Worm (Caenorhabditis elegans) whole organism, L2 larva: ENCODE measurements around the gene F53C11.1.

Source experiments
- C34F6.9 ChIP-seq: fragments of 150-350 bp; optimal IDR thresholded peaks from 2 replicates; lab custom pipeline; 2014; ENCODE audit warnings: missing biosample characterization, missing genetic modification characterization
- F13H6.1 ChIP-seq: sonication (generic microtip); optimal IDR thresholded peaks from 2 replicates; lab custom pipeline; 2016; ENCODE audit warnings: missing genetic modification characterization, missing compliant biosample characterization
- Y55F3AM.14 ChIP-seq: fragments of 200-800 bp; sonication (Bioruptor generic); optimal IDR thresholded peaks from 2 replicates; lab custom pipeline; 2018; ENCODE audit warnings: mild to moderate bottlenecking, missing genetic modification characterization, missing compliant biosample characterization
- ZK546.5 ChIP-seq: sonication (generic microtip); optimal IDR thresholded peaks from 2 replicates; lab custom pipeline; 2017; ENCODE audit warnings: missing biosample characterization, missing genetic modification characterization
- alr-1 ChIP-seq: fragments of 150-350 bp; optimal IDR thresholded peaks from 2 replicates; lab custom pipeline; 2014; ENCODE audit warnings: missing biosample characterization, missing genetic modification characterization
- aly-2 ChIP-seq: fragments of 150-350 bp; optimal IDR thresholded peaks from 2 replicates; lab custom pipeline; 2014; ENCODE audit warnings: missing biosample characterization, missing genetic modification characterization
- blmp-1 ChIP-seq: sonication (generic microtip); optimal IDR thresholded peaks from 2 replicates; lab custom pipeline; 2017; ENCODE audit warnings: missing genetic modification characterization, mild to moderate bottlenecking, missing compliant biosample characterization, antibody characterized with exemption, moderate library complexity; ENCODE audit not compliant: insufficient read depth
- ceh-16 ChIP-seq: fragments of 150-350 bp; optimal IDR thresholded peaks from 2 replicates; lab custom pipeline; 2014; ENCODE audit warnings: missing biosample characterization, missing genetic modification characterization
- ceh-82 ChIP-seq: fragments of 150-350 bp; optimal IDR thresholded peaks from 2 replicates; lab custom pipeline; 2014; ENCODE audit warnings: missing biosample characterization, missing genetic modification characterization
- crh-2 ChIP-seq: sonication (generic microtip); optimal IDR thresholded peaks from 2 replicates; lab custom pipeline; 2017; ENCODE audit warnings: missing biosample characterization, missing genetic modification characterization
- dmd-4 ChIP-seq: sonication (generic microtip); optimal IDR thresholded peaks from 2 replicates; lab custom pipeline; 2017; ENCODE audit warnings: missing biosample characterization, missing genetic modification characterization
- egl-27 ChIP-seq: sonication (generic microtip); optimal IDR thresholded peaks from 3 replicates; lab custom pipeline; 2017; ENCODE audit warnings: missing biosample characterization, missing genetic modification reagents, missing genetic modification characterization
- elt-3 ChIP-seq: sonication (generic microtip); optimal IDR thresholded peaks from 2 replicates; lab custom pipeline; 2017; ENCODE audit warnings: missing biosample characterization, missing genetic modification characterization
- fos-1 ChIP-seq: fragments of 150-350 bp; optimal IDR thresholded peaks from 2 replicates; lab custom pipeline; 2014; ENCODE audit warnings: missing biosample characterization, missing genetic modification characterization
- gmeb-1 ChIP-seq: fragments of 150-350 bp; optimal IDR thresholded peaks from 2 replicates; lab custom pipeline; 2014; ENCODE audit warnings: missing biosample characterization, missing genetic modification characterization
- lin-11 ChIP-seq: fragments of 150-350 bp; sonication (generic microtip); optimal IDR thresholded peaks from 2 replicates; lab custom pipeline; 2014; ENCODE audit warnings: missing biosample characterization, missing genetic modification characterization, inconsistent platforms, mixed read lengths
- lin-13 ChIP-seq: fragments of 150-350 bp; optimal IDR thresholded peaks from 2 replicates; lab custom pipeline; 2014; ENCODE audit warnings: missing biosample characterization, missing genetic modification reagents, missing genetic modification characterization
- lin-39 ChIP-seq: fragments of 150-350 bp; optimal IDR thresholded peaks from 2 replicates; lab custom pipeline; 2014; ENCODE audit warnings: missing biosample characterization, missing genetic modification reagents, missing genetic modification characterization
- lsy-2 ChIP-seq, 2 experiments: fragments of 150-350 bp in 1 of 2; sonication (generic microtip) in 1 of 2; optimal IDR thresholded peaks; 2 replicates each; lab custom pipeline; 2014 to 2017; ENCODE audit warnings: missing biosample characterization in 2 of 2, missing genetic modification characterization in 2 of 2
- mab-5 ChIP-seq: fragments of 150-350 bp; optimal IDR thresholded peaks from 2 replicates; lab custom pipeline; 2014; ENCODE audit warnings: missing biosample characterization, missing genetic modification characterization
- mbf-1 ChIP-seq: sonication (generic microtip); optimal IDR thresholded peaks from 2 replicates; lab custom pipeline; 2017; ENCODE audit warnings: missing biosample characterization, missing genetic modification characterization
- mdl-1 ChIP-seq, 2 experiments: fragments of 150-350 bp in 1 of 2; sonication (generic microtip) in 1 of 2; optimal IDR thresholded peaks; 2 replicates each; lab custom pipeline; 2017; ENCODE audit warnings: missing biosample characterization in 2 of 2, missing genetic modification characterization in 2 of 2
- nhr-10 ChIP-seq: sonication (generic microtip); optimal IDR thresholded peaks from 2 replicates; lab custom pipeline; 2017; ENCODE audit warnings: missing biosample characterization, missing genetic modification characterization
- nhr-12 ChIP-seq: fragments of 150-350 bp; optimal IDR thresholded peaks from 2 replicates; lab custom pipeline; 2014; ENCODE audit warnings: missing biosample characterization, missing genetic modification characterization
- nhr-129 ChIP-seq: fragments of 150-350 bp; optimal IDR thresholded peaks from 2 replicates; lab custom pipeline; 2014; ENCODE audit warnings: missing biosample characterization, missing genetic modification characterization
- nhr-21 ChIP-seq: fragments of 150-350 bp; optimal IDR thresholded peaks from 2 replicates; lab custom pipeline; 2014; ENCODE audit warnings: missing biosample characterization, missing genetic modification characterization
- nhr-23 ChIP-seq: fragments of 150-350 bp; optimal IDR thresholded peaks from 2 replicates; lab custom pipeline; 2014; ENCODE audit warnings: missing biosample characterization, missing genetic modification reagents, missing genetic modification characterization
- nhr-25 ChIP-seq: fragments of 150-350 bp; sonication (generic microtip); optimal IDR thresholded peaks from 3 replicates; lab custom pipeline; 2014; ENCODE audit warnings: missing biosample characterization, missing genetic modification characterization
- nhr-6 ChIP-seq: fragments of 150-350 bp; optimal IDR thresholded peaks from 2 replicates; lab custom pipeline; 2014; ENCODE audit warnings: missing biosample characterization, missing genetic modification characterization
- peb-1 ChIP-seq: fragments of 150-350 bp; optimal IDR thresholded peaks from 2 replicates; lab custom pipeline; 2014; ENCODE audit warnings: missing biosample characterization, missing genetic modification characterization
- sem-4 ChIP-seq: fragments of 150-350 bp; optimal IDR thresholded peaks from 2 replicates; lab custom pipeline; 2014; ENCODE audit warnings: missing biosample characterization, missing genetic modification reagents, missing genetic modification characterization
- skn-1 ChIP-seq: sonication (generic microtip); optimal IDR thresholded peaks from 2 replicates; lab custom pipeline; 2017; ENCODE audit warnings: missing biosample characterization, missing genetic modification characterization
- sma-9 ChIP-seq, 2 experiments: fragments of 150-350 bp in 1 of 2; sonication (generic microtip) in 1 of 2; optimal IDR thresholded peaks; 2 replicates each; lab custom pipeline; 2014 to 2016; ENCODE audit warnings: missing genetic modification characterization in 2 of 2, mild to moderate bottlenecking in 1 of 2, missing biosample characterization in 1 of 2, missing compliant biosample characterization in 1 of 2, missing genetic modification reagents in 1 of 2, moderate library complexity in 1 of 2
- snpc-4 ChIP-seq: fragments of 150-350 bp; optimal IDR thresholded peaks from 2 replicates; lab custom pipeline; 2014; ENCODE audit warnings: missing biosample characterization, missing genetic modification characterization
- unc-39 ChIP-seq: fragments of 150-350 bp; optimal IDR thresholded peaks from 2 replicates; lab custom pipeline; 2014; ENCODE audit warnings: missing biosample characterization, missing genetic modification characterization
- unc-55 ChIP-seq: fragments of 150-350 bp; sonication (generic microtip); optimal IDR thresholded peaks from 3 replicates; lab custom pipeline; 2014; ENCODE audit warnings: missing biosample characterization, missing genetic modification reagents, missing genetic modification characterization
- unc-62 ChIP-seq: fragments of 150-350 bp; optimal IDR thresholded peaks from 2 replicates; lab custom pipeline; 2014; ENCODE audit warnings: missing biosample characterization, missing genetic modification reagents, missing genetic modification characterization
- zag-1 ChIP-seq: fragments of 150-350 bp; optimal IDR thresholded peaks from 2 replicates; lab custom pipeline; 2014; ENCODE audit warnings: missing biosample characterization, missing genetic modification characterization
- ztf-1 ChIP-seq: fragments of 200-800 bp; sonication (Bioruptor generic); conservative IDR thresholded peaks from 2 replicates; pipeline ENCODE4 v1.3.6; 2022; ENCODE audit warnings: missing genetic modification characterization, missing compliant biosample characterization
- ztf-11 ChIP-seq: sonication (generic microtip); optimal IDR thresholded peaks from 2 replicates; lab custom pipeline; 2017; ENCODE audit warnings: missing biosample characterization, missing genetic modification characterization
- ztf-4 ChIP-seq: fragments of 150-350 bp; optimal IDR thresholded peaks from 2 replicates; lab custom pipeline; 2014; ENCODE audit warnings: missing biosample characterization, missing genetic modification characterization

F53C11.1 gene

ce11 chrV:13799190-13799589 lies 23.6 kb downstream of the F53C11.1 start:
- no peak for TF ChIP-seq ceh-82 (tag; lab: Kevin White, UChicago)
- TF ChIP-seq ZK546.5 (tag; lab: Kevin White, UChicago): no peak
- TF ChIP-seq zag-1: no peak
- TF ChIP-seq nhr-6 (tag; lab: Kevin White, UChicago): no peak
- TF ChIP-seq nhr-10 (tag; lab: Kevin White, UChicago): no peak

- TF ChIP-seq crh-2 (tag; lab: Kevin White, UChicago): no peak
- TF ChIP-seq nhr-129 (tag; lab: Kevin White, UChicago): peak; percentile 30
Measured at ce11 chrV:13803902-13804301, 28.3 kb downstream of the F53C11.1 start, which contains the start of gene swan-2. Gene swan-2 (minus strand): TSS chrV:13804281.

- no peak for TF ChIP-seq nhr-10 (tag; lab: Kevin White, UChicago)
- no peak for TF ChIP-seq lin-39 (tag; lab: Kevin White, UChicago)
- peak in 1 of 2 experiments; percentile 35 for TF ChIP-seq lsy-2 (tag; optimal IDR thresholded peaks at IDR 0.05; lab: Kevin White, UChicago)
- TF ChIP-seq nhr-21: no peak
- no peak for TF ChIP-seq Y55F3AM.14 (GFP tag; lab: Kevin White, UChicago)
- TF ChIP-seq sma-9 (GFP tag; optimal IDR thresholded peaks at IDR 0.05; lab: Kevin White, UChicago): peak; percentile 16
- no peak for TF ChIP-seq sma-9 (tag; optimal IDR thresholded peaks at IDR 0.05; lab: Kevin White, UChicago)
- TF ChIP-seq nhr-129 (tag; lab: Kevin White, UChicago): peak; percentile 12
- TF ChIP-seq mab-5: no peak
- TF ChIP-seq lin-11 (tag; lab: Kevin White, UChicago): no peak
- TF ChIP-seq C34F6.9 (tag; lab: Kevin White, UChicago): peak; percentile 3
- no peak for TF ChIP-seq snpc-4 (tag; lab: Kevin White, UChicago)
- no peak for TF ChIP-seq mbf-1 (tag; lab: Kevin White, UChicago)
- no peak for TF ChIP-seq lin-13
- TF ChIP-seq aly-2 (tag; lab: Kevin White, UChicago): no peak
- no peak for TF ChIP-seq nhr-25 (tag; lab: Kevin White, UChicago)
- no peak for TF ChIP-seq alr-1 (tag; lab: Kevin White, UChicago)
- TF ChIP-seq sem-4 (tag; lab: Kevin White, UChicago): peak; percentile 16
- no peak for TF ChIP-seq nhr-6 (tag; lab: Kevin White, UChicago)
- no peak for TF ChIP-seq unc-62 (GFP tag; lab: Kevin White, UChicago)
- no peak for TF ChIP-seq peb-1
- TF ChIP-seq nhr-12 (tag; lab: Kevin White, UChicago): no peak
- TF ChIP-seq ceh-16 (tag; lab: Kevin White, UChicago): no peak
- TF ChIP-seq fos-1: no peak
- TF ChIP-seq dmd-4: no peak
- no peak for TF ChIP-seq egl-27 (tag; lab: Kevin White, UChicago)
- peak; percentile 47 for TF ChIP-seq blmp-1 (tag; lab: Kevin White, UChicago)
- TF ChIP-seq zag-1: no peak
- no peak for TF ChIP-seq ztf-11
- TF ChIP-seq ZK546.5 (tag; lab: Kevin White, UChicago): no peak
- TF ChIP-seq elt-3: no peak
- TF ChIP-seq gmeb-1 (tag; lab: Kevin White, UChicago): no peak
- no peak for TF ChIP-seq crh-2 (tag; lab: Kevin White, UChicago)
- no peak for TF ChIP-seq ceh-82 (tag; lab: Kevin White, UChicago)
- TF ChIP-seq nhr-23 (tag; lab: Kevin White, UChicago): no peak
- TF ChIP-seq F13H6.1 (tag; lab: Kevin White, UChicago): peak; percentile 27
Measured at ce11 chrV:13807232-13807631, 31.6 kb downstream of the F53C11.1 start, which contains the start of gene swan-1. Gene swan-1 (minus strand): TSS chrV:13807237.

ce11 chrV:13808462-13808867 lies 32.9 kb downstream of the F53C11.1 start:
- TF ChIP-seq lin-11 (tag; lab: Kevin White, UChicago) (peak; percentile 5), mbf-1 (tag; lab: Kevin White, UChicago) (no peak), aly-2 (tag; lab: Kevin White, UChicago) (no peak), mdl-1 (tag; optimal IDR thresholded peaks at IDR 0.05; lab: Kevin White, UChicago) (no peak), unc-55 (GFP tag; lab: Kevin White, UChicago) (peak; percentile 80), sem-4 (tag; lab: Kevin White, UChicago) (peak; percentile 6), unc-39 (tag; lab: Kevin White, UChicago) (peak; percentile 7), gmeb-1 (tag; lab: Kevin White, UChicago) (peak; percentile 46), lin-13 (peak; percentile 24), skn-1 (no peak), sma-9 (GFP tag; optimal IDR thresholded peaks at IDR 0.05; lab: Kevin White, UChicago) (peak; percentile 41), sma-9 (tag; optimal IDR thresholded peaks at IDR 0.05; lab: Kevin White, UChicago) (no peak), nhr-6 (tag; lab: Kevin White, UChicago) (no peak), lsy-2 (tag; optimal IDR thresholded peaks at IDR 0.05; lab: Kevin White, UChicago) (peak in 1 of 2 experiments; percentile 63), crh-2 (tag; lab: Kevin White, UChicago) (peak; percentile 75), fos-1 (peak; percentile 78), F13H6.1 (tag; lab: Kevin White, UChicago) (peak; percentile 89), nhr-12 (tag; lab: Kevin White, UChicago) (no peak), dmd-4 (no peak), ztf-1 (GFP tag; lab: Robert Waterston, UW) (no peak), snpc-4 (tag; lab: Kevin White, UChicago) (no peak), ceh-16 (tag; lab: Kevin White, UChicago) (peak; percentile 0), lin-39 (tag; lab: Kevin White, UChicago) (no peak), Y55F3AM.14 (GFP tag; lab: Kevin White, UChicago) (peak; percentile 6), ztf-4 (tag; lab: Kevin White, UChicago) (no peak), C34F6.9 (tag; lab: Kevin White, UChicago) (peak; percentile 76), blmp-1 (tag; lab: Kevin White, UChicago) (peak; percentile 63), ztf-11 (no peak), nhr-129 (tag; lab: Kevin White, UChicago) (peak; percentile 94)
